Worm (Caenorhabditis elegans) whole organism, L1 larva: ENCODE measurements around the gene clc-25.

Source experiments
- C16A3.4 ChIP-seq: fragments of 150-350 bp; optimal IDR thresholded peaks from 2 replicates; lab custom pipeline; 2014; ENCODE audit warnings: missing biosample characterization, missing genetic modification characterization
- F16B12.6 ChIP-seq: fragments of 150-350 bp; optimal IDR thresholded peaks from 2 replicates; lab custom pipeline; 2014; ENCODE audit warnings: missing biosample characterization, missing genetic modification characterization
- Y116A8C.19 ChIP-seq: sonication (generic microtip); optimal IDR thresholded peaks from 2 replicates; lab custom pipeline; 2016; ENCODE audit warnings: missing compliant biosample characterization, missing genetic modification characterization, borderline replicate concordance
- aha-1 ChIP-seq: fragments of 150-350 bp; optimal IDR thresholded peaks from 2 replicates; lab custom pipeline; 2014; ENCODE audit warnings: missing biosample characterization, missing genetic modification characterization
- alr-1 ChIP-seq: fragments of 200-800 bp; sonication (Bioruptor generic); optimal IDR thresholded peaks from 2 replicates; lab custom pipeline; 2018; ENCODE audit warnings: borderline replicate concordance, mild to moderate bottlenecking, missing genetic modification characterization, missing compliant biosample characterization
- ama-1 ChIP-seq: fragments of 150-350 bp; optimal IDR thresholded peaks from 2 replicates; lab custom pipeline; 2014
- ceh-82 ChIP-seq, 3 experiments: fragments of 150-350 bp in 1 of 3; sonication (generic microtip) in 2 of 3; optimal IDR thresholded peaks; 2 replicates each; lab custom pipeline; 2014 to 2017; ENCODE audit warnings: missing biosample characterization in 3 of 3, missing genetic modification characterization in 3 of 3
- dpl-1 ChIP-seq, 3 experiments: fragments of 150-350 bp in 2 of 3; sonication (generic microtip) in 1 of 3; optimal IDR thresholded peaks; 2 replicates each; lab custom pipeline; 2014 to 2017; ENCODE audit warnings: missing biosample characterization in 3 of 3, missing genetic modification characterization in 3 of 3, missing genetic modification reagents in 3 of 3
- efl-1 ChIP-seq, 4 experiments: fragments of 150-350 bp; optimal IDR thresholded peaks in 3 of 4; peaks in 1 of 4; 1 replicate in 1 of 4; 2 replicates in 3 of 4; lab custom pipeline; 2014; ENCODE audit warnings: missing biosample characterization in 2 of 4, missing genetic modification characterization in 2 of 4, missing genetic modification reagents in 2 of 4
- elt-2 ChIP-seq: sonication (generic microtip); optimal IDR thresholded peaks from 2 replicates; lab custom pipeline; 2016; ENCODE audit warnings: missing genetic modification characterization, mild to moderate bottlenecking, inconsistent platforms, missing compliant biosample characterization, missing genetic modification reagents
- elt-3 ChIP-seq, 6 experiments: fragments of 150-350 bp in 1 of 6; sonication (generic microtip); optimal IDR thresholded peaks; 2 replicates each; lab custom pipeline; 2017 to 2018; ENCODE audit warnings: missing biosample characterization in 6 of 6, missing genetic modification characterization in 6 of 6, inconsistent platforms in 1 of 6
- ets-5 ChIP-seq: fragments of 200-800 bp; sonication (Bioruptor generic); IDR thresholded peaks from 2 replicates; pipeline ENCODE4 v1.3.6; 2022; ENCODE audit warnings: missing genetic modification characterization, missing compliant biosample characterization
- fkh-10 ChIP-seq: sonication (generic microtip); optimal IDR thresholded peaks from 2 replicates; lab custom pipeline; 2017; ENCODE audit warnings: missing biosample characterization, missing genetic modification reagents, missing genetic modification characterization
- fkh-4 ChIP-seq: sonication (generic microtip); optimal IDR thresholded peaks from 2 replicates; lab custom pipeline; 2016; ENCODE audit warnings: missing compliant biosample characterization, missing genetic modification characterization, borderline replicate concordance
- hlh-17 ChIP-seq: fragments of 200-800 bp; sonication (Bioruptor generic); optimal IDR thresholded peaks from 2 replicates; lab custom pipeline; 2018; ENCODE audit warnings: missing genetic modification characterization, mild to moderate bottlenecking, missing compliant biosample characterization, moderate library complexity, borderline replicate concordance
- irx-1 ChIP-seq: sonication (generic microtip); optimal IDR thresholded peaks from 2 replicates; lab custom pipeline; 2016; ENCODE audit warnings: missing genetic modification characterization, missing compliant biosample characterization
- jun-1 ChIP-seq: fragments of 150-350 bp; optimal IDR thresholded peaks from 2 replicates; lab custom pipeline; 2014; ENCODE audit warnings: missing biosample characterization, missing genetic modification reagents, missing genetic modification characterization
- lin-13 ChIP-seq: fragments of 150-350 bp; optimal IDR thresholded peaks from 2 replicates; lab custom pipeline; 2014; ENCODE audit warnings: missing biosample characterization, missing genetic modification reagents, missing genetic modification characterization
- lin-15B ChIP-seq: fragments of 150-350 bp; sonication (generic microtip); optimal IDR thresholded peaks from 3 replicates; lab custom pipeline; 2014; ENCODE audit warnings: missing biosample characterization, missing genetic modification characterization
- lin-35 ChIP-seq, 2 experiments: fragments of 150-350 bp; optimal IDR thresholded peaks; 2 replicates each; lab custom pipeline; 2014; ENCODE audit warnings: missing biosample characterization in 2 of 2, missing genetic modification characterization in 2 of 2, missing genetic modification reagents in 2 of 2
- lin-39 ChIP-seq: fragments of 150-350 bp; optimal IDR thresholded peaks from 2 replicates; lab custom pipeline; 2014; ENCODE audit warnings: missing biosample characterization, missing genetic modification reagents, missing genetic modification characterization
- lir-3 ChIP-seq: sonication (generic microtip); optimal IDR thresholded peaks from 2 replicates; lab custom pipeline; 2016; ENCODE audit warnings: mild to moderate bottlenecking, missing genetic modification characterization, moderate library complexity, missing compliant biosample characterization; ENCODE audit not compliant: poor library complexity
- lsy-2 ChIP-seq, 2 experiments: fragments of 150-350 bp; optimal IDR thresholded peaks; 2 replicates each; lab custom pipeline; 2014; ENCODE audit warnings: missing biosample characterization in 2 of 2, missing genetic modification characterization in 2 of 2
- mdl-1 ChIP-seq, 2 experiments: fragments of 150-350 bp; optimal IDR thresholded peaks; 2 replicates each; lab custom pipeline; 2014 to 2017; ENCODE audit warnings: missing biosample characterization in 2 of 2, missing genetic modification characterization in 2 of 2, inconsistent platforms in 1 of 2
- mep-1 ChIP-seq: fragments of 150-350 bp; optimal IDR thresholded peaks from 2 replicates; lab custom pipeline; 2014; ENCODE audit warnings: missing biosample characterization, missing genetic modification characterization
- nhr-11 ChIP-seq: fragments of 150-350 bp; optimal IDR thresholded peaks from 2 replicates; lab custom pipeline; 2014; ENCODE audit warnings: missing biosample characterization, missing genetic modification characterization
- nhr-19 ChIP-seq: fragments of 200-800 bp; sonication (Bioruptor generic); conservative IDR thresholded peaks from 2 replicates; pipeline ENCODE4 v1.3.6; 2022; ENCODE audit warnings: missing genetic modification characterization, missing compliant biosample characterization
- nhr-237 ChIP-seq: fragments of 150-350 bp; optimal IDR thresholded peaks from 2 replicates; lab custom pipeline; 2014; ENCODE audit warnings: missing biosample characterization, missing genetic modification characterization
- nhr-76 ChIP-seq: sonication (generic microtip); optimal IDR thresholded peaks from 2 replicates; lab custom pipeline; 2017; ENCODE audit warnings: missing biosample characterization, missing genetic modification characterization
- nhr-90 ChIP-seq: sonication (generic microtip); optimal IDR thresholded peaks from 2 replicates; lab custom pipeline; 2016; ENCODE audit warnings: mild to moderate bottlenecking, missing genetic modification characterization, missing compliant biosample characterization; ENCODE audit not compliant: poor library complexity
- pag-3 ChIP-seq: sonication (generic microtip); optimal IDR thresholded peaks from 2 replicates; lab custom pipeline; 2017; ENCODE audit warnings: missing genetic modification characterization, mild to moderate bottlenecking, missing compliant biosample characterization, antibody characterized with exemption, borderline replicate concordance; ENCODE audit not compliant: insufficient read depth
- pax-3 ChIP-seq: fragments of 200-800 bp; sonication (Bioruptor generic); optimal IDR thresholded peaks from 2 replicates; lab custom pipeline; 2018; ENCODE audit warnings: mild to moderate bottlenecking, missing genetic modification characterization, moderate library complexity, missing compliant biosample characterization
- snpc-4 ChIP-seq: fragments of 150-350 bp; optimal IDR thresholded peaks from 2 replicates; lab custom pipeline; 2014; ENCODE audit warnings: missing biosample characterization, missing genetic modification characterization
- snu-23 ChIP-seq: sonication (generic microtip); optimal IDR thresholded peaks from 2 replicates; lab custom pipeline; 2016; ENCODE audit warnings: missing genetic modification characterization, missing compliant biosample characterization
- sptf-1 ChIP-seq: fragments of 150-350 bp; optimal IDR thresholded peaks from 2 replicates; lab custom pipeline; 2014; ENCODE audit warnings: missing biosample characterization, missing genetic modification characterization
- swsn-7 ChIP-seq: sonication (generic microtip); optimal IDR thresholded peaks from 2 replicates; lab custom pipeline; 2016; ENCODE audit warnings: missing genetic modification characterization, missing compliant biosample characterization
- tlp-1 ChIP-seq: fragments of 150-350 bp; optimal IDR thresholded peaks from 2 replicates; lab custom pipeline; 2014; ENCODE audit warnings: missing biosample characterization, missing genetic modification characterization
- unc-130 ChIP-seq: fragments of 150-350 bp; optimal IDR thresholded peaks from 2 replicates; lab custom pipeline; 2017; ENCODE audit warnings: missing biosample characterization, missing genetic modification characterization, inconsistent platforms
- unc-30 ChIP-seq: sonication (generic microtip); optimal IDR thresholded peaks from 2 replicates; lab custom pipeline; 2017; ENCODE audit warnings: missing biosample characterization, missing genetic modification characterization
- unc-62 ChIP-seq: fragments of 150-350 bp; optimal IDR thresholded peaks from 2 replicates; lab custom pipeline; 2014; ENCODE audit warnings: missing biosample characterization, missing genetic modification reagents, missing genetic modification characterization
- unc-86 ChIP-seq: sonication (generic microtip); optimal IDR thresholded peaks from 2 replicates; lab custom pipeline; 2016; ENCODE audit warnings: missing genetic modification characterization, missing compliant biosample characterization
- vab-15 ChIP-seq: sonication (generic microtip); optimal IDR thresholded peaks from 2 replicates; lab custom pipeline; 2017; ENCODE audit warnings: missing genotype, mild to moderate bottlenecking, missing genetic modification characterization, missing compliant biosample characterization
- xbp-1 ChIP-seq: sonication (generic microtip); optimal IDR thresholded peaks from 2 replicates; lab custom pipeline; 2016; ENCODE audit warnings: missing genetic modification characterization, missing compliant biosample characterization
- zag-1 ChIP-seq: fragments of 150-350 bp; optimal IDR thresholded peaks from 2 replicates; lab custom pipeline; 2014; ENCODE audit warnings: missing biosample characterization, missing genetic modification characterization
- ztf-11 ChIP-seq, 2 experiments: sonication (generic microtip); optimal IDR thresholded peaks; 2 replicates each; lab custom pipeline; 2016 to 2017; ENCODE audit warnings: missing genetic modification characterization in 2 of 2, missing biosample characterization in 1 of 2, missing compliant biosample characterization in 1 of 2

The clc-25 gene

DNA sequence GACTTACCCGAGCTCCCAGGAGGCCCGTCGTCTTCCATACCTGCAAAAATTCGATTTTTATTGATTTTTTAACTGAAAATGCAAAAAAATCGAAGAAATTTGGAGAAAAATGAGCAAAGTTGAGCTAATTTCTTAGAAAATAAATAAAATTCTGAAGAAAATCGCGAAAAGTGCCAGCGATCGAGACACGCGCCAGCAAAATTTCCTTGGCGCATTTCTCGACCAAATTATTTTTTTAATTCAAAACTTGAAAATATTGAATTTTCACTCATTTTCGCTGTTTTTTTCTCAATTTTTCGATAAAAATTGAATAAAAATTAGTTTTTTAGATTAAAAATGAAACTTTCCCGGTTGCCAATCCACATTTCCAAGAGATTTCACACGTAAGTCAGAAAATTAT is 11.0 kb upstream of the clc-25 start, which contains the start of the genes chin-1 and BE0003N10.1 (continued):
- peak; percentile 61 to 66 for TF ChIP-seq lin-35 (GFP tag; optimal IDR thresholded peaks at IDR 0.05; lab: Kevin White, UChicago)
- TF ChIP-seq lin-39 (tag; lab: Kevin White, UChicago), result peak; percentile 85
- peak; percentile 42 for TF ChIP-seq nhr-90 (tag; lab: Kevin White, UChicago)
- TF ChIP-seq tlp-1 (tag; lab: Kevin White, UChicago), result no peak
- peak; percentile 47 to 74 (median 69) for TF ChIP-seq dpl-1 (GFP tag; optimal IDR thresholded peaks at IDR 0.05; lab: Kevin White, UChicago)
- TF ChIP-seq efl-1 (optimal IDR thresholded peaks at IDR 0.05; lab: Kevin White, UChicago), result peak; percentile 47 to 70
- peak; percentile 67 to 97 for TF ChIP-seq efl-1 (GFP tag; optimal IDR thresholded peaks at IDR 0.05 in 1 of 2; lab: Kevin White, UChicago)
- peak; percentile 38 to 71 (median 41) for TF ChIP-seq ceh-82 (tag; optimal IDR thresholded peaks at IDR 0.05; lab: Kevin White, UChicago)
- no peak for TF ChIP-seq ztf-11 (tag; optimal IDR thresholded peaks at IDR 0.05; lab: Kevin White, UChicago)
- no peak for TF ChIP-seq hlh-17 (GFP tag; lab: Kevin White, UChicago)
- TF ChIP-seq swsn-7, result peak; percentile 55
- TF ChIP-seq lir-3 (tag; lab: Kevin White, UChicago), result no peak
- TF ChIP-seq snpc-4, result no peak
- peak; percentile 61 for TF ChIP-seq xbp-1 (tag; lab: Kevin White, UChicago)
- peak; percentile 70 to 76 for TF ChIP-seq lsy-2 (tag; optimal IDR thresholded peaks at IDR 0.05; lab: Kevin White, UChicago)
- TF ChIP-seq aha-1 (tag; lab: Kevin White, UChicago), result no peak
- TF ChIP-seq snu-23, result peak; percentile 65
- TF ChIP-seq irx-1 (tag; lab: Kevin White, UChicago), result peak; percentile 24
- TF ChIP-seq nhr-19, result peak; percentile 52
- TF ChIP-seq alr-1 (tag; lab: Kevin White, UChicago), result no peak
- TF ChIP-seq unc-86 (tag; lab: Kevin White, UChicago), result no peak
- no peak for TF ChIP-seq nhr-76 (tag; lab: Kevin White, UChicago)
- TF ChIP-seq C16A3.4 (tag; lab: Kevin White, UChicago), result peak; percentile 12
- no peak for TF ChIP-seq jun-1
- TF ChIP-seq Y116A8C.19 (tag; lab: Kevin White, UChicago), result no peak
- TF ChIP-seq nhr-237, result no peak
- no peak for TF ChIP-seq unc-30 (tag; lab: Kevin White, UChicago)
- no peak for TF ChIP-seq pax-3 (tag; lab: Kevin White, UChicago)
- no peak for TF ChIP-seq pag-3
- no peak for TF ChIP-seq zag-1 (tag; lab: Kevin White, UChicago)
- TF ChIP-seq unc-62 (GFP tag; lab: Kevin White, UChicago), result no peak
- no peak for TF ChIP-seq sptf-1 (tag; lab: Kevin White, UChicago)
- no peak for TF ChIP-seq ama-1 (lab: Kevin White, UChicago)
- TF ChIP-seq unc-130 (tag; lab: Kevin White, UChicago), result no peak
- peak; percentile 23 for TF ChIP-seq lin-15B (tag; lab: Kevin White, UChicago)
- TF ChIP-seq elt-2 (tag; lab: Kevin White, UChicago), result no peak
- peak; percentile 21 for TF ChIP-seq lin-13
- no peak for TF ChIP-seq fkh-10 (GFP tag; lab: Kevin White, UChicago)
- TF ChIP-seq elt-3 (tag; optimal IDR thresholded peaks at IDR 0.05; lab: Kevin White, UChicago), result no peak
- peak; percentile 85 for TF ChIP-seq mep-1 (tag; lab: Kevin White, UChicago)
- peak; percentile 42 for TF ChIP-seq F16B12.6 (tag; lab: Kevin White, UChicago)
- TF ChIP-seq mdl-1 (tag; optimal IDR thresholded peaks at IDR 0.05; lab: Kevin White, UChicago), result no peak
- TF ChIP-seq ets-5 (GFP tag; lab: Robert Waterston, UW), result no peak

DNA sequence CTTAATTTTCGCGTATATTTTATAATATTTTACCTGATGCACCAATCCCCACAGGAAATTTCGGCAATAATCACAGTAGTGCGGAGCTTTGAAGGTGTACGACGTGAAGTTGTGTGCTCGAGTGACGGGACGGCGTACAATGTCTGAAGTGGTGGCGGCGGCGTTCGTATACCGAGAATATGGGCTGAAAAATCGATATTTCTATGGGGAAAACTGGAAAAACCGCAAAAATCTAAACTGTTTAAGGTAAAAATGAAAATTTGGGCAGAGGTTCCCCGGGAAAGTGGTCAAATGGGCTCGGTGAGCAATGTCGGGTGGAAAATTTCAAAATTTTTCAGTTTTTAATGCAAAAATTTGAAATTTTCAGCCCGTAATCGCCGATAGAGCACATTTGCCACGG is 8.7 kb upstream of the clc-25 start:
- no peak for TF ChIP-seq lin-35 (GFP tag; optimal IDR thresholded peaks at IDR 0.05; lab: Kevin White, UChicago)
- TF ChIP-seq nhr-11 (tag; lab: Kevin White, UChicago), result no peak
- TF ChIP-seq fkh-4 (tag; lab: Kevin White, UChicago), result no peak
- TF ChIP-seq elt-3 (tag; optimal IDR thresholded peaks at IDR 0.05; lab: Kevin White, UChicago), result no peak
- TF ChIP-seq efl-1 (optimal IDR thresholded peaks at IDR 0.05; lab: Kevin White, UChicago), result no peak
- TF ChIP-seq efl-1 (GFP tag; optimal IDR thresholded peaks at IDR 0.05 in 1 of 2; lab: Kevin White, UChicago), result peak in 1 of 2 experiments; percentile 88
- TF ChIP-seq vab-15 (tag; lab: Kevin White, UChicago), result no peak
